Worm (Caenorhabditis elegans): ENCODE measurements around the gene tomm-7.

DNA sequence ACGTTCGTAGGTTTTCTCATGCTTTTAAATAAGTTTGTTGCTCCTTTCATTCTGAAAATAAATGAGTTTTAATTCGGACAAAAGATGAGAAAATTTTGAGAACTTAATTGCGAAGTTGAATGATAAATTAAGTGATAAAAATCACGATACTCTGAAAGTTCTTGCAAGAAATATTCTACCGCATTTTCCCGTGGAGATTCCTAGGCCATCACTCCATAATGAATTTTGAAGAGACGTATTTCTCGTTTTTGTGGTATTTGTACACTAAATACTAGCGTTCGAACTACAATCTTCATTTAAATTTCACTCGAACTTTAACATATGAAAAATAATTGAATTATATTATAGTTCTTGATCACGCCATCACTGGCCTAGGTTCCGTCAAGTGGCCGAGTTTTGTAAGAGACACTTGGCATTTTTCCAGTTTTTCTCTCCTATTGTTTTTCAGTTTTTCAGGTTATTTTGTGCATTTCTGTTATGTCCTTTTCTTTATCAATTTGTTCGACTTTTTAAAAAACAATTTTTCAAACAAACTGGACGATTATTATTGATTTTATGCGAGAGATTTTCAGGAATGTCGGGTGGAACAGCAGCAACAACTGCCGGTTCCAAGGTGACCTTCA is 895 bp upstream of the tomm-7 start, which contains the start of the genes coq-5 and ufm-1:
- TF ChIP-seq nhr-2 (tag; optimal IDR thresholded peaks at IDR 0.05) (no peak), unc-62 (GFP tag; optimal IDR thresholded peaks at IDR 0.05) (no peak)

Data from whole organism, mixed stage, embryonic.